Worm (Caenorhabditis elegans) whole organism, midembryonic: ENCODE measurements around the gene vha-8.
"Not testable (repeated sequence)": the region's sequence is repeated elsewhere in the genome, so short reads cannot be mapped to it uniquely, and the experiment has no call there.

Source experiments
- T22C8.4 ChIP-seq: fragments of 200-800 bp; sonication (Bioruptor generic); IDR thresholded peaks from 2 replicates; pipeline ENCODE4 v1.3.6; 2022; ENCODE audit warnings: missing genetic modification characterization, missing compliant biosample characterization
- cog-1 ChIP-seq: sonication (generic microtip); optimal IDR thresholded peaks from 2 replicates; lab custom pipeline; 2016; ENCODE audit warnings: missing genetic modification characterization, missing compliant biosample characterization
- flt-1 ChIP-seq: fragments of 200-800 bp; sonication (Bioruptor generic); IDR thresholded peaks from 2 replicates; pipeline ENCODE4 v1.3.6; 2022; ENCODE audit warnings: missing genetic modification characterization, missing compliant biosample characterization
- klf-2 ChIP-seq: fragments of 200-800 bp; sonication (Bioruptor generic); conservative IDR thresholded peaks from 2 replicates; pipeline ENCODE4 v1.3.6; 2022; ENCODE audit warnings: missing genetic modification reagents, missing genetic modification characterization, missing compliant biosample characterization
- med-1 ChIP-seq: sonication (generic microtip); optimal IDR thresholded peaks from 2 replicates; lab custom pipeline; 2017; ENCODE audit warnings: missing genetic modification characterization, mild to moderate bottlenecking, missing compliant biosample characterization, antibody characterized with exemption, missing genetic modification reagents; ENCODE audit not compliant: insufficient read depth
- ref-1 ChIP-seq: fragments of 200-800 bp; sonication (Bioruptor generic); conservative IDR thresholded peaks from 2 replicates; pipeline ENCODE4 v1.3.6; 2022; ENCODE audit warnings: missing genetic modification reagents, missing genetic modification characterization, missing compliant biosample characterization
- tab-1 ChIP-seq: fragments of 200-800 bp; sonication (Bioruptor generic); IDR thresholded peaks from 2 replicates; pipeline ENCODE4 v1.3.6; 2022; ENCODE audit warnings: missing genetic modification characterization, missing compliant biosample characterization
- ztf-23 ChIP-seq: fragments of 200-800 bp; sonication (Bioruptor generic); IDR thresholded peaks from 2 replicates; pipeline ENCODE4 v1.3.6; 2022; ENCODE audit warnings: missing genetic modification reagents, missing genetic modification characterization, missing compliant biosample characterization
- ztf-29 ChIP-seq: fragments of 200-800 bp; sonication (Bioruptor generic); IDR thresholded peaks from 2 replicates; pipeline ENCODE4 v1.3.6; 2022; ENCODE audit warnings: missing genetic modification reagents, missing genetic modification characterization, missing compliant biosample characterization

vha-8 gene

ce11 chrIV:6821709-6822108 lies 30.8 kb downstream of the vha-8 start:
- TF ChIP-seq klf-2 (GFP tag; lab: Robert Waterston, UW): no peak
- no peak for TF ChIP-seq ztf-29 (GFP tag; lab: Robert Waterston, UW)
- TF ChIP-seq T22C8.4: no peak
- TF ChIP-seq tab-1: no peak
- no peak for TF ChIP-seq ref-1 (GFP tag; lab: Robert Waterston, UW)
- no peak for TF ChIP-seq ztf-23 (GFP tag; lab: Robert Waterston, UW)
- TF ChIP-seq cog-1 (tag; lab: Kevin White, UChicago): no peak
- TF ChIP-seq flt-1: no peak
- no peak for TF ChIP-seq med-1 (GFP tag; lab: Kevin White, UChicago)

ce11 chrIV:6822406-6822805 lies 31.5 kb downstream of the vha-8 start, which contains the start of gene C17H12.6:
C17H12.6 (minus strand) TSS chrIV:6822506.
- TF ChIP-seq cog-1 (tag; lab: Kevin White, UChicago) (no peak), tab-1 (no peak), ztf-29 (GFP tag; lab: Robert Waterston, UW) (no peak), T22C8.4 (no peak), med-1 (GFP tag; lab: Kevin White, UChicago) (no peak), flt-1 (no peak), ref-1 (GFP tag; lab: Robert Waterston, UW) (no peak), klf-2 (GFP tag; lab: Robert Waterston, UW) (no peak)

- TF ChIP-seq med-1 (GFP tag; lab: Kevin White, UChicago): no peak
- no peak for TF ChIP-seq ztf-29 (GFP tag; lab: Robert Waterston, UW)
- no peak for TF ChIP-seq T22C8.4
- no peak for TF ChIP-seq cog-1 (tag; lab: Kevin White, UChicago)
- no peak for TF ChIP-seq flt-1
- no peak for TF ChIP-seq ztf-23 (GFP tag; lab: Robert Waterston, UW)
- no peak for TF ChIP-seq klf-2 (GFP tag; lab: Robert Waterston, UW)
- TF ChIP-seq tab-1: no peak
These were observed 33.7 kb downstream of the vha-8 start, which contains the start of gene H20E11.3 for ce11 chrIV:6824622-6825021. H20E11.3 (plus strand) TSS chrIV:6824816.

- TF ChIP-seq ztf-23 (GFP tag; lab: Robert Waterston, UW); flt-1; ztf-29 (GFP tag; lab: Robert Waterston, UW): not testable (repeated sequence)
These were observed 36.6 kb downstream of the vha-8 start, which contains the start of gene H20E11.2 for ce11 chrIV:6827477-6827876. H20E11.2 (plus strand) TSS chrIV:6827777.

- TF ChIP-seq med-1 (GFP tag; lab: Kevin White, UChicago): no peak
- no peak for TF ChIP-seq klf-2 (GFP tag; lab: Robert Waterston, UW)
- no peak for TF ChIP-seq tab-1
- TF ChIP-seq ztf-23 (GFP tag; lab: Robert Waterston, UW): no peak
- TF ChIP-seq flt-1: no peak
- no peak for TF ChIP-seq T22C8.4
- no peak for TF ChIP-seq ref-1 (GFP tag; lab: Robert Waterston, UW)
- TF ChIP-seq ztf-29 (GFP tag; lab: Robert Waterston, UW): no peak
- TF ChIP-seq cog-1 (tag; lab: Kevin White, UChicago): no peak
These were observed 39.0 kb downstream of the vha-8 start, which contains the start of gene H20E11.1 for ce11 chrIV:6829902-6830301. H20E11.1 (plus strand) TSS chrIV:6830145.

- TF ChIP-seq ztf-29 (GFP tag; lab: Robert Waterston, UW): no peak
- TF ChIP-seq ref-1 (GFP tag; lab: Robert Waterston, UW): no peak
- TF ChIP-seq tab-1: no peak
- TF ChIP-seq klf-2 (GFP tag; lab: Robert Waterston, UW): no peak
- no peak for TF ChIP-seq ztf-23 (GFP tag; lab: Robert Waterston, UW)
- TF ChIP-seq T22C8.4: no peak
- TF ChIP-seq med-1 (GFP tag; lab: Kevin White, UChicago): no peak
- no peak for TF ChIP-seq flt-1
- TF ChIP-seq cog-1 (tag; lab: Kevin White, UChicago): no peak
These were observed 41.3 kb downstream of the vha-8 start for ce11 chrIV:6832194-6832593.

ce11 chrIV:6833617-6834016 lies 42.7 kb downstream of the vha-8 start:
- TF ChIP-seq cog-1 (tag; lab: Kevin White, UChicago) (no peak), T22C8.4 (no peak), ref-1 (GFP tag; lab: Robert Waterston, UW) (no peak), ztf-29 (GFP tag; lab: Robert Waterston, UW) (no peak), klf-2 (GFP tag; lab: Robert Waterston, UW) (no peak), flt-1 (no peak), tab-1 (no peak), ztf-23 (GFP tag; lab: Robert Waterston, UW) (no peak), med-1 (GFP tag; lab: Kevin White, UChicago) (no peak)

ce11 chrIV:6834705-6835104 lies 43.8 kb downstream of the vha-8 start:
- no peak for TF ChIP-seq flt-1
- no peak for TF ChIP-seq tab-1
- no peak for TF ChIP-seq ref-1 (GFP tag; lab: Robert Waterston, UW)

- TF ChIP-seq ztf-29 (GFP tag; lab: Robert Waterston, UW): no peak
- no peak for TF ChIP-seq klf-2 (GFP tag; lab: Robert Waterston, UW)
- TF ChIP-seq tab-1: no peak
- TF ChIP-seq ref-1 (GFP tag; lab: Robert Waterston, UW): no peak
- TF ChIP-seq flt-1: no peak
- no peak for TF ChIP-seq T22C8.4
- TF ChIP-seq cog-1 (tag; lab: Kevin White, UChicago): no peak
- TF ChIP-seq med-1 (GFP tag; lab: Kevin White, UChicago): no peak
- no peak for TF ChIP-seq ztf-23 (GFP tag; lab: Robert Waterston, UW)
These were observed 45.9 kb downstream of the vha-8 start for ce11 chrIV:6836769-6837168.

- TF ChIP-seq ref-1 (GFP tag; lab: Robert Waterston, UW) (no peak), flt-1 (no peak), cog-1 (tag; lab: Kevin White, UChicago) (no peak), tab-1 (no peak), med-1 (GFP tag; lab: Kevin White, UChicago) (no peak), T22C8.4 (no peak), ztf-23 (GFP tag; lab: Robert Waterston, UW) (no peak), klf-2 (GFP tag; lab: Robert Waterston, UW) (no peak)
These were observed 48.2 kb downstream of the vha-8 start for ce11 chrIV:6839091-6839522.
